Fruit fly (Drosophila melanogaster) whole organism, embryonic: ENCODE results near the gene MED28.

Source experiments
- Atf6 ChIP-seq: fragments of 200-800 bp; sonication (Bioruptor generic); IDR thresholded peaks from 2 replicates; pipeline ENCODE4 v1.3.6; 2022; ENCODE audit warnings: missing biosample characterization, missing genetic modification characterization
- C15 ChIP-seq: fragments of 200-800 bp; sonication (Bioruptor generic); IDR thresholded peaks from 3 replicates; pipeline ENCODE4 v1.3.6; 2022; ENCODE audit warnings: missing biosample characterization, missing genetic modification characterization
- CG10654 ChIP-seq: fragments of 200-800 bp; sonication (Bioruptor generic); optimal IDR thresholded peaks from 2 replicates; lab custom pipeline; 2016; ENCODE audit warnings: missing biosample characterization, missing genetic modification characterization
- CG11504 ChIP-seq: fragments of 200-800 bp; sonication (Bioruptor generic); optimal IDR thresholded peaks from 3 replicates; lab custom pipeline; 2019; ENCODE audit warnings: missing biosample characterization, mild to moderate bottlenecking, missing genetic modification characterization, moderate library complexity
- CG13424 ChIP-seq: fragments of 200-800 bp; sonication (Bioruptor generic); optimal IDR thresholded peaks from 2 replicates; lab custom pipeline; 2019; ENCODE audit warnings: missing biosample characterization, mild to moderate bottlenecking, missing genetic modification characterization, moderate library complexity
- CG14014 ChIP-seq: fragments of 200-800 bp; sonication (Bioruptor generic); IDR thresholded peaks from 2 replicates; pipeline ENCODE4 v1.3.6; 2022; ENCODE audit warnings: missing biosample characterization, missing genetic modification characterization
- CG14860 ChIP-seq: fragments of 200-800 bp; sonication (Bioruptor generic); IDR thresholded peaks from 3 replicates; pipeline ENCODE4 v1.3.6; 2022; ENCODE audit warnings: missing biosample characterization, missing genetic modification characterization; ENCODE audit not compliant: partially characterized antibody
- CG1602 ChIP-seq: fragments of 200-800 bp; sonication (Bioruptor generic); optimal IDR thresholded peaks from 3 replicates; lab custom pipeline; 2016; ENCODE audit warnings: missing biosample characterization, missing genetic modification characterization
- CG1603 ChIP-seq: fragments of 200-800 bp; sonication (Bioruptor generic); optimal IDR thresholded peaks from 2 replicates; lab custom pipeline; 2019; ENCODE audit warnings: missing biosample characterization, mild to moderate bottlenecking, missing genetic modification characterization, moderate library complexity
- CG1647 ChIP-seq: fragments of 200-800 bp; sonication (Bioruptor generic); optimal IDR thresholded peaks from 3 replicates; lab custom pipeline; 2016; ENCODE audit warnings: missing biosample characterization, missing genetic modification characterization
- CG17385 ChIP-seq: fragments of 200-800 bp; sonication (Bioruptor generic); optimal IDR thresholded peaks from 3 replicates; lab custom pipeline; 2018; ENCODE audit warnings: missing biosample characterization, mild to moderate bottlenecking, missing genetic modification characterization
- CG2889 ChIP-seq: fragments of 200-800 bp; sonication (Bioruptor generic); IDR thresholded peaks from 3 replicates; pipeline ENCODE4 v1.3.6; 2022; ENCODE audit warnings: missing biosample characterization, missing genetic modification characterization
- CG34224 ChIP-seq: fragments of 200-800 bp; sonication (Bioruptor generic); IDR thresholded peaks from 3 replicates; pipeline ENCODE4 v1.3.6; 2022; ENCODE audit warnings: missing biosample characterization, missing genetic modification characterization; ENCODE audit not compliant: partially characterized antibody
- CG6175 ChIP-seq: fragments of 200-800 bp; sonication (Bioruptor generic); IDR thresholded peaks from 3 replicates; pipeline ENCODE4 v1.3.6; 2022; ENCODE audit warnings: missing biosample characterization, missing genetic modification characterization
- CG6689 ChIP-seq: fragments of 200-800 bp; sonication (Bioruptor generic); IDR thresholded peaks from 2 replicates; pipeline ENCODE4 v1.3.6; 2022; ENCODE audit warnings: missing biosample characterization, missing genetic modification characterization
- CG7556 ChIP-seq: fragments of 200-800 bp; sonication (Bioruptor generic); optimal IDR thresholded peaks from 2 replicates; lab custom pipeline; 2017; ENCODE audit warnings: missing biosample characterization, mild to moderate bottlenecking, missing genetic modification characterization
- CG9215 ChIP-seq: fragments of 200-800 bp; sonication (Bioruptor generic); IDR thresholded peaks from 2 replicates; pipeline ENCODE4 v1.3.6; 2022; ENCODE audit warnings: missing biosample characterization, missing genetic modification characterization
- CG9437 ChIP-seq: fragments of 200-800 bp; sonication (Bioruptor generic); optimal IDR thresholded peaks from 2 replicates; lab custom pipeline; 2018; ENCODE audit warnings: missing biosample characterization, mild to moderate bottlenecking, missing genetic modification characterization
- Camta ChIP-seq: fragments of 200-800 bp; sonication (Bioruptor generic); optimal IDR thresholded peaks from 2 replicates; lab custom pipeline; 2016; ENCODE audit warnings: missing biosample characterization, missing genetic modification characterization
- Dbx ChIP-seq: fragments of 200-800 bp; sonication (Bioruptor generic); IDR thresholded peaks from 3 replicates; pipeline ENCODE4 v1.3.6; 2022; ENCODE audit warnings: missing biosample characterization, missing genetic modification characterization
- Dref ChIP-seq: fragments of 200-800 bp; sonication (Bioruptor generic); IDR thresholded peaks from 2 replicates; pipeline ENCODE4 v1.3.6; 2022; ENCODE audit warnings: missing biosample characterization, missing genetic modification characterization
- Ets65A ChIP-seq: fragments of 200-800 bp; sonication (Bioruptor generic); peaks from one replicate; lab custom pipeline; 2016; ENCODE audit warnings: missing biosample characterization, missing genetic modification characterization
- Gug ChIP-seq: fragments of 200-800 bp; sonication (Bioruptor generic); IDR thresholded peaks from 4 replicates; pipeline ENCODE4 v1.3.6; 2022; ENCODE audit warnings: missing biosample characterization, missing genetic modification characterization
- HLH4C ChIP-seq: fragments of 200-800 bp; sonication (Bioruptor generic); IDR thresholded peaks from 3 replicates; pipeline ENCODE4 v1.3.6; 2022; ENCODE audit warnings: missing biosample characterization, missing genetic modification characterization; ENCODE audit not compliant: partially characterized antibody
- Hr3 ChIP-seq: fragments of 200-800 bp; sonication (Bioruptor generic); optimal IDR thresholded peaks from 3 replicates; lab custom pipeline; 2016; ENCODE audit warnings: missing biosample characterization, missing genetic modification characterization
- Hr78 ChIP-seq, 2 experiments: fragments of 200-800 bp in 1 of 2; fragments of >200 bp in 1 of 2; sonication (Bioruptor generic) in 1 of 2; optimal IDR thresholded peaks; 2 replicates each; lab custom pipeline; 2017 to 2019; ENCODE audit warnings: missing biosample characterization in 2 of 2, missing genetic modification characterization in 2 of 2, mild to moderate bottlenecking in 1 of 2, moderate library complexity in 1 of 2
- Kr ChIP-seq: fragments of 200-800 bp; sonication (Bioruptor generic); optimal IDR thresholded peaks from 2 replicates; lab custom pipeline; 2017; ENCODE audit warnings: missing biosample characterization, mild to moderate bottlenecking, missing genetic modification characterization
- Mad ChIP-seq: fragments of 200-800 bp; sonication (Bioruptor generic); optimal IDR thresholded peaks from 2 replicates; lab custom pipeline; 2016; ENCODE audit warnings: missing biosample characterization, missing genetic modification characterization
- Meics ChIP-seq: fragments of 200-800 bp; sonication (Bioruptor generic); optimal IDR thresholded peaks from 2 replicates; lab custom pipeline; 2017; ENCODE audit warnings: missing biosample characterization, mild to moderate bottlenecking, missing genetic modification characterization
- Nf-YA ChIP-seq: fragments of 200-800 bp; sonication (Bioruptor generic); IDR thresholded peaks from 2 replicates; pipeline ENCODE4 v1.3.6; 2022; ENCODE audit warnings: missing biosample characterization, missing genetic modification characterization
- Sin3A ChIP-seq: fragments of >200 bp; optimal IDR thresholded peaks from 2 replicates; lab custom pipeline; 2018
- Six4 ChIP-seq: fragments of 200-800 bp; sonication (Bioruptor generic); optimal IDR thresholded peaks from 2 replicates; lab custom pipeline; 2016; ENCODE audit warnings: missing biosample characterization, missing genetic modification characterization
- Taf1 ChIP-seq: fragments of 200-800 bp; sonication (Bioruptor generic); IDR thresholded peaks from 2 replicates; pipeline ENCODE4 v1.3.6; 2022; ENCODE audit warnings: missing biosample characterization, missing genetic modification characterization
- ash1 ChIP-seq: fragments of 200-800 bp; sonication (Bioruptor generic); optimal IDR thresholded peaks from 2 replicates; lab custom pipeline; 2018; ENCODE audit warnings: missing biosample characterization, mild to moderate bottlenecking, missing genetic modification characterization
- az2 ChIP-seq: fragments of 200-800 bp; sonication (Bioruptor generic); optimal IDR thresholded peaks from 3 replicates; lab custom pipeline; 2016; ENCODE audit warnings: missing biosample characterization, missing genetic modification characterization
- bab2 ChIP-seq: fragments of 200-800 bp; sonication (Bioruptor generic); optimal IDR thresholded peaks from 2 replicates; lab custom pipeline; 2016; ENCODE audit warnings: missing biosample characterization, missing genetic modification characterization
- caup ChIP-seq: fragments of 200-800 bp; sonication (Bioruptor generic); optimal IDR thresholded peaks from 3 replicates; lab custom pipeline; 2017; ENCODE audit warnings: missing biosample characterization, mild to moderate bottlenecking, missing genetic modification characterization, moderate library complexity; ENCODE audit not compliant: severe bottlenecking
- crol ChIP-seq: fragments of 200-800 bp; sonication (Bioruptor generic); IDR thresholded peaks from 2 replicates; pipeline ENCODE4 v1.3.6; 2022; ENCODE audit warnings: missing biosample characterization, missing genetic modification characterization
- ewg ChIP-seq: fragments of 200-800 bp; sonication (Bioruptor generic); optimal IDR thresholded peaks from 3 replicates; lab custom pipeline; 2017; ENCODE audit warnings: mild to moderate bottlenecking, missing biosample characterization, missing genetic modification reagents, missing genetic modification characterization
- fd96Cb ChIP-seq: fragments of 200-800 bp; sonication (Bioruptor generic); optimal IDR thresholded peaks from 2 replicates; lab custom pipeline; 2018; ENCODE audit warnings: missing biosample characterization, mild to moderate bottlenecking, missing genetic modification characterization, moderate library complexity
- h ChIP-seq: fragments of >200 bp; optimal IDR thresholded peaks from 2 replicates; lab custom pipeline; 2017
- lmd ChIP-seq: fragments of 200-800 bp; sonication (Bioruptor generic); IDR thresholded peaks from 2 replicates; pipeline ENCODE4 v1.3.6; 2022; ENCODE audit warnings: missing biosample characterization, missing genetic modification characterization
- mld ChIP-seq: fragments of 200-800 bp; sonication (Bioruptor generic); IDR thresholded peaks from 3 replicates; pipeline ENCODE4 v1.3.6; 2022; ENCODE audit warnings: missing biosample characterization, missing genetic modification characterization; ENCODE audit not compliant: partially characterized antibody
- pum ChIP-seq: fragments of 200-800 bp; sonication (Bioruptor generic); optimal IDR thresholded peaks from 2 replicates; lab custom pipeline; 2016; ENCODE audit warnings: missing biosample characterization, missing genetic modification characterization
- ranshi ChIP-seq: fragments of 200-800 bp; sonication (Bioruptor generic); IDR thresholded peaks from 2 replicates; pipeline ENCODE4 v1.3.6; 2022; ENCODE audit warnings: missing biosample characterization, missing genetic modification characterization
- sens ChIP-seq: fragments of 200-800 bp; sonication (Bioruptor generic); peaks from one replicate; lab custom pipeline; 2016; ENCODE audit warnings: missing biosample characterization, missing genetic modification characterization
- sens-2 ChIP-seq: fragments of 200-800 bp; sonication (Bioruptor generic); IDR thresholded peaks from 2 replicates; pipeline ENCODE4 v1.3.6; 2022; ENCODE audit warnings: missing biosample characterization, missing genetic modification characterization
- tap ChIP-seq: fragments of 200-800 bp; optimal IDR thresholded peaks from 3 replicates; lab custom pipeline; 2019; ENCODE audit warnings: missing biosample characterization, mild to moderate bottlenecking, missing genetic modification characterization, moderate library complexity
- tin ChIP-seq: fragments of 200-800 bp; sonication (Bioruptor generic); optimal IDR thresholded peaks from 3 replicates; lab custom pipeline; 2016; ENCODE audit warnings: missing biosample characterization, missing genetic modification characterization
- ttk ChIP-seq: fragments of 200-800 bp; sonication (Bioruptor generic); IDR thresholded peaks from 2 replicates; pipeline ENCODE4 v2.1.2; 2022; ENCODE audit warnings: missing biosample characterization, missing genetic modification characterization
- wdn ChIP-seq: fragments of 200-800 bp; sonication (Bioruptor generic); IDR thresholded peaks from 2 replicates; pipeline ENCODE4 v1.3.6; 2022; ENCODE audit warnings: missing biosample characterization, missing genetic modification characterization

The MED28 gene

DNA sequence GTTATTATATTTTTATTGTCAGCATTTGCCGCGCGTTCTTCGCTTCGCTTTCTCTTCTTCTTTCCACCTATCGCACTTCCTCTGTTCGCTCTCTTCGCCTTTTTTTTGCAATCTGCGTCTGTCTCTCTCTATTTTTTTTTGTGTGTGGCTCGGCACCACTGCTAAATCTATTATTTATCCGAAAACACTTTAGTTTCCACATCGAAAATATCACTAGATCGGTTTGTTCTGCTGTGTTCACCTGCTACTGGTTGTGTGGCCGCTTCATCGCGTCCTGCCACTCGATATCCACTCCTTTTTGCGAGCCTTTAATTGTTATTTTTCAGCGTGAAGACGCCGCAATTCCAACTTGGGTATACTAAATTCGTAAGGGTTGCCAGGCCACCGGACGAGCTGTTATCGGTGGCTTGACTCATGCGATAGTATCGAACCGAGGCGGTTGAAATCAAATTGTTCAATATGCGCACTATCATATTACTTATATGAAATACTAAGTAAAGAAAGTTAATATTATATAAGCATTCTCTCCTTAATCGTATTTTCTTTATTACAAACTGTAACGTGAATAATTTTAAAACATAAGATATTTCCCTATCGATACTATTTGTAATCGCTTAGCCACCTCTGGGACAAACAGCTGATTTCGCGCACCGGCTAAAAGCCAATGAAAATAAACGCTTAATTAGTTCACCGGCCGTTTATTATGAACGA, 5.8 kb downstream of the MED28 start, which contains the start of the genes XNP, CG42488 and CG5116:
Gene XNP (minus strand): TSS at position 372 of the 711 bp plus-strand sequence.
Gene CG42488 (plus strand): TSS at position 636 of the 711 bp plus-strand sequence.
Gene CG5116 (plus strand): TSS at position 636 of the 711 bp plus-strand sequence.
- peak; percentile 48 for TF ChIP-seq Hr3 (GFP tag; lab: Kevin White, UChicago)
- TF ChIP-seq Dref (GFP tag; lab: Robert Waterston, UW) = peak; percentile 79
- TF ChIP-seq Nf-YA = no peak
- TF ChIP-seq Camta (GFP tag; lab: Kevin White, UChicago) = no peak
- no peak for TF ChIP-seq Hr78 (GFP tag; optimal IDR thresholded peaks at IDR 0.05; lab: Kevin White, UChicago)
- no peak for TF ChIP-seq ranshi
- peak; percentile 53 for TF ChIP-seq CG6689 (GFP tag; lab: Robert Waterston, UW)
- TF ChIP-seq fd96Cb (tag; lab: Kevin White, UChicago) = peak; percentile 4
- TF ChIP-seq sens (GFP tag; lab: Kevin White, UChicago) = peak; percentile 92
- peak; percentile 94 for TF ChIP-seq mld
- no peak for TF ChIP-seq Kr
- TF ChIP-seq Taf1 = peak; percentile 34; the same call in 1 of the 2 replicates
- peak; percentile 95 for TF ChIP-seq Sin3A (lab: Kevin White, UChicago)
- peak; percentile 93 for TF ChIP-seq Ets65A
- TF ChIP-seq CG7556 (GFP tag; lab: Kevin White, UChicago) = no peak
- peak; percentile 99 for TF ChIP-seq CG34224
- no peak for TF ChIP-seq C15 (GFP tag; lab: Robert Waterston, UW)
- peak; percentile 24 for TF ChIP-seq pum (GFP tag; lab: Kevin White, UChicago)
- peak; percentile 57 for TF ChIP-seq CG9437
- no peak for TF ChIP-seq ttk
- TF ChIP-seq ash1 = no peak
- peak; percentile 26 for TF ChIP-seq CG1602 (GFP tag; lab: Kevin White, UChicago)
- TF ChIP-seq CG14014 (GFP tag; lab: Robert Waterston, UW) = peak; percentile 64
- no peak for TF ChIP-seq CG1603 (tag; lab: Kevin White, UChicago)
- no peak for TF ChIP-seq wdn (GFP tag; lab: Robert Waterston, UW)
- TF ChIP-seq CG6175 (GFP tag; lab: Robert Waterston, UW) = no peak
- TF ChIP-seq CG10654 = peak; percentile 44
- no peak for TF ChIP-seq CG1647 (GFP tag; lab: Kevin White, UChicago)
- peak; percentile 30; the same call in 1 of the 2 replicates for TF ChIP-seq CG9215 (GFP tag; lab: Robert Waterston, UW)
- TF ChIP-seq CG14860 (GFP tag; lab: Robert Waterston, UW) = peak; percentile 99
- peak; percentile 46 for TF ChIP-seq Meics (GFP tag; lab: Kevin White, UChicago)
- TF ChIP-seq tin = peak; percentile 36
- TF ChIP-seq Atf6 = 0 out of 2 replicates have a peak, but pooled peaks have one; percentile 26
- TF ChIP-seq Six4 (GFP tag; lab: Kevin White, UChicago) = peak; percentile 11
- TF ChIP-seq caup (GFP tag; lab: Kevin White, UChicago) = peak; percentile 31
- TF ChIP-seq CG2889 (GFP tag; lab: Robert Waterston, UW) = no peak
- TF ChIP-seq CG11504 (tag; lab: Kevin White, UChicago) = no peak
- peak; percentile 48 for TF ChIP-seq ewg (GFP tag; lab: Kevin White, UChicago)
- peak; percentile 70; the same call in 1 of the 3 replicates for TF ChIP-seq Dbx (GFP tag; lab: Robert Waterston, UW)
- TF ChIP-seq HLH4C (GFP tag; lab: Robert Waterston, UW) = peak; percentile 98
- TF ChIP-seq tap (tag; lab: Kevin White, UChicago) = no peak
- peak; percentile 66 for TF ChIP-seq CG13424 (tag; lab: Kevin White, UChicago)
- peak; percentile 92 for TF ChIP-seq CG17385 (GFP tag; lab: Kevin White, UChicago)
- no peak for TF ChIP-seq crol
- TF ChIP-seq sens-2 (GFP tag; lab: Robert Waterston, UW) = no peak
- peak; percentile 11 for TF ChIP-seq bab2 (GFP tag; lab: Kevin White, UChicago)
- peak; percentile 32; the same call in 1 of the 2 replicates for TF ChIP-seq lmd (GFP tag; lab: Robert Waterston, UW)
- peak; percentile 27 for TF ChIP-seq az2 (GFP tag; lab: Kevin White, UChicago)
- TF ChIP-seq Gug = peak; percentile 61; the same call in 2 of the 4 replicates
- TF ChIP-seq Mad (GFP tag; lab: Kevin White, UChicago) = peak; percentile 39
- no peak for TF ChIP-seq h (lab: Kevin White, UChicago)
